Worm (Caenorhabditis elegans) whole organism, late embryonic: ENCODE data around the gene mbl-1.

ENCODE experiments used
- C08G9.2 ChIP-seq: sonication (generic microtip); optimal IDR thresholded peaks from 2 replicates; lab custom pipeline; 2016; ENCODE audit warnings: mild to moderate bottlenecking, missing genetic modification characterization, moderate library complexity, missing compliant biosample characterization
- F13H6.1 ChIP-seq: sonication (generic microtip); optimal IDR thresholded peaks from 2 replicates; lab custom pipeline; 2016; ENCODE audit warnings: missing genetic modification characterization, missing compliant biosample characterization
- K09A11.1 ChIP-seq: sonication (generic microtip); optimal IDR thresholded peaks from 2 replicates; lab custom pipeline; 2017; ENCODE audit warnings: antibody characterized with exemption, mild to moderate bottlenecking, missing genetic modification characterization, missing compliant biosample characterization; ENCODE audit not compliant: insufficient read depth
- Y22D7AL.16 ChIP-seq: sonication (generic microtip); optimal IDR thresholded peaks from 2 replicates; lab custom pipeline; 2016; ENCODE audit warnings: missing genetic modification characterization, missing compliant biosample characterization
- ceh-14 ChIP-seq: sonication (generic microtip); optimal IDR thresholded peaks from 2 replicates; lab custom pipeline; 2016; ENCODE audit warnings: missing genotype, missing genetic modification characterization, missing compliant biosample characterization
- ceh-18 ChIP-seq: sonication (generic microtip); optimal IDR thresholded peaks from 2 replicates; lab custom pipeline; 2016; ENCODE audit warnings: missing genetic modification characterization, missing compliant biosample characterization
- ceh-22 ChIP-seq: sonication (generic microtip); optimal IDR thresholded peaks from 2 replicates; lab custom pipeline; 2017; ENCODE audit warnings: missing biosample characterization, missing genetic modification characterization
- ceh-24 ChIP-seq: sonication (generic microtip); optimal IDR thresholded peaks from 2 replicates; lab custom pipeline; 2016; ENCODE audit warnings: mild to moderate bottlenecking, missing genetic modification characterization, missing compliant biosample characterization
- ceh-31 ChIP-seq: sonication (generic microtip); optimal IDR thresholded peaks from 2 replicates; lab custom pipeline; 2016; ENCODE audit warnings: missing genetic modification characterization, missing compliant biosample characterization
- ceh-34 ChIP-seq: sonication (generic microtip); optimal IDR thresholded peaks from 2 replicates; lab custom pipeline; 2016; ENCODE audit warnings: mild to moderate bottlenecking, missing genetic modification characterization, missing compliant biosample characterization
- ceh-45 ChIP-seq: fragments of 200-800 bp; sonication (Bioruptor generic); IDR thresholded peaks from 2 replicates; pipeline ENCODE4 v1.3.6; 2022; ENCODE audit warnings: missing genetic modification reagents, missing genetic modification characterization, missing compliant biosample characterization
- ceh-48 ChIP-seq: sonication (generic microtip); optimal IDR thresholded peaks from 2 replicates; lab custom pipeline; 2016; ENCODE audit warnings: missing genetic modification characterization, inconsistent platforms, missing compliant biosample characterization
- ceh-6 ChIP-seq: fragments of 200-800 bp; sonication (Bioruptor generic); optimal IDR thresholded peaks from 2 replicates; lab custom pipeline; 2018; ENCODE audit warnings: mild to moderate bottlenecking, missing genetic modification characterization, missing compliant biosample characterization
- ceh-9 ChIP-seq: sonication (generic microtip); optimal IDR thresholded peaks from 2 replicates; lab custom pipeline; 2016; ENCODE audit warnings: mild to moderate bottlenecking, missing genetic modification characterization, inconsistent platforms, missing compliant biosample characterization
- che-1 ChIP-seq: sonication (generic microtip); optimal IDR thresholded peaks from 2 replicates; lab custom pipeline; 2016; ENCODE audit warnings: mild to moderate bottlenecking, missing genetic modification characterization, missing compliant biosample characterization
- dve-1 ChIP-seq: sonication (generic microtip); optimal IDR thresholded peaks from 2 replicates; lab custom pipeline; 2017; ENCODE audit warnings: antibody characterized with exemption, mild to moderate bottlenecking, missing genetic modification characterization, missing compliant biosample characterization
- elt-2 ChIP-seq: sonication (generic microtip); optimal IDR thresholded peaks from 2 replicates; lab custom pipeline; 2016; ENCODE audit warnings: missing genetic modification reagents, missing genetic modification characterization, missing compliant biosample characterization
- ets-4 ChIP-seq: sonication (generic microtip); optimal IDR thresholded peaks from 2 replicates; lab custom pipeline; 2016; ENCODE audit warnings: missing genetic modification characterization, missing compliant biosample characterization
- eyg-1 ChIP-seq: sonication (generic microtip); optimal IDR thresholded peaks from 2 replicates; lab custom pipeline; 2016; ENCODE audit warnings: missing genotype, missing genetic modification characterization, missing compliant biosample characterization
- fax-1 ChIP-seq: sonication (generic microtip); optimal IDR thresholded peaks from 2 replicates; lab custom pipeline; 2016; ENCODE audit warnings: missing genotype, missing genetic modification characterization, missing compliant biosample characterization
- fkh-6 ChIP-seq: sonication (generic microtip); optimal IDR thresholded peaks from 2 replicates; lab custom pipeline; 2016; ENCODE audit warnings: missing genetic modification characterization, missing compliant biosample characterization
- gmeb-2 ChIP-seq: sonication (generic microtip); optimal IDR thresholded peaks from 2 replicates; lab custom pipeline; 2016; ENCODE audit warnings: missing genetic modification characterization, inconsistent platforms, missing compliant biosample characterization
- hlh-15 ChIP-seq: sonication (generic microtip); optimal IDR thresholded peaks from 2 replicates; lab custom pipeline; 2016; ENCODE audit warnings: missing genetic modification characterization, missing compliant biosample characterization
- hlh-30 ChIP-seq: sonication (generic microtip); optimal IDR thresholded peaks from 2 replicates; lab custom pipeline; 2017; ENCODE audit warnings: antibody characterized with exemption, missing genetic modification characterization, missing compliant biosample characterization; ENCODE audit not compliant: insufficient read depth
- hlh-6 ChIP-seq: sonication (generic microtip); optimal IDR thresholded peaks from 2 replicates; lab custom pipeline; 2016; ENCODE audit warnings: missing genotype, missing genetic modification characterization, missing compliant biosample characterization
- lim-6 ChIP-seq: sonication (generic microtip); optimal IDR thresholded peaks from 2 replicates; lab custom pipeline; 2016; ENCODE audit warnings: missing genetic modification characterization, missing compliant biosample characterization
- lin-11 ChIP-seq: fragments of 200-800 bp; sonication (Bioruptor generic); optimal IDR thresholded peaks from 2 replicates; lab custom pipeline; 2018; ENCODE audit warnings: mild to moderate bottlenecking, missing genetic modification characterization, missing compliant biosample characterization
- madf-2 ChIP-seq: sonication (generic microtip); optimal IDR thresholded peaks from 2 replicates; lab custom pipeline; 2017; ENCODE audit warnings: missing genetic modification characterization, missing compliant biosample characterization
- nfya-1 ChIP-seq: sonication (generic microtip); optimal IDR thresholded peaks from 2 replicates; lab custom pipeline; 2017; ENCODE audit warnings: missing genetic modification characterization, mild to moderate bottlenecking, missing compliant biosample characterization, antibody characterized with exemption, moderate library complexity
- npax-4 ChIP-seq: sonication (generic microtip); optimal IDR thresholded peaks from 2 replicates; lab custom pipeline; 2016; ENCODE audit warnings: missing genetic modification characterization, missing compliant biosample characterization
- pag-3 ChIP-seq: sonication (generic microtip); optimal IDR thresholded peaks from 2 replicates; lab custom pipeline; 2016; ENCODE audit warnings: missing compliant biosample characterization, missing genetic modification characterization, borderline replicate concordance
- pat-9 ChIP-seq: fragments of 200-800 bp; sonication (Bioruptor generic); optimal IDR thresholded peaks from 2 replicates; lab custom pipeline; 2018; ENCODE audit warnings: mild to moderate bottlenecking, missing genetic modification characterization, moderate library complexity, missing compliant biosample characterization
- pax-1 ChIP-seq: fragments of 150-350 bp; optimal IDR thresholded peaks from 2 replicates; lab custom pipeline; 2014; ENCODE audit warnings: missing biosample characterization, missing genetic modification characterization
- pha-2 ChIP-seq: sonication (generic microtip); optimal IDR thresholded peaks from 2 replicates; lab custom pipeline; 2017; ENCODE audit warnings: mild to moderate bottlenecking, missing genetic modification characterization, missing compliant biosample characterization
- pha-4 ChIP-seq: fragments of 150-350 bp; optimal IDR thresholded peaks from 2 replicates; lab custom pipeline; 2018; ENCODE audit warnings: missing biosample characterization, missing genetic modification reagents, missing genetic modification characterization
- pros-1 ChIP-seq: fragments of 150-350 bp; optimal IDR thresholded peaks from 2 replicates; lab custom pipeline; 2014; ENCODE audit warnings: missing biosample characterization, missing genetic modification reagents, missing genetic modification characterization
- rnt-1 ChIP-seq: sonication (generic microtip); optimal IDR thresholded peaks from 2 replicates; lab custom pipeline; 2016; ENCODE audit warnings: missing genetic modification characterization, missing compliant biosample characterization
- sdc-2 ChIP-seq: sonication (generic microtip); optimal IDR thresholded peaks from 2 replicates; lab custom pipeline; 2016; ENCODE audit warnings: missing genotype, missing genetic modification characterization, missing compliant biosample characterization
- sox-4 ChIP-seq: sonication (generic microtip); optimal IDR thresholded peaks from 2 replicates; lab custom pipeline; 2017; ENCODE audit warnings: mild to moderate bottlenecking, missing genetic modification characterization, inconsistent platforms, missing compliant biosample characterization
- syd-9 ChIP-seq: sonication (generic microtip); optimal IDR thresholded peaks from 2 replicates; lab custom pipeline; 2016; ENCODE audit warnings: mild to moderate bottlenecking, missing genetic modification characterization, moderate library complexity, missing compliant biosample characterization
- ttx-3 ChIP-seq: sonication (generic microtip); optimal IDR thresholded peaks from 2 replicates; lab custom pipeline; 2016; ENCODE audit warnings: missing genetic modification reagents, missing genetic modification characterization, missing compliant biosample characterization
- unc-3 ChIP-seq, 2 experiments: fragments of 200-800 bp in 1 of 2; sonication (Bioruptor generic) in 1 of 2; sonication (generic microtip) in 1 of 2; conservative IDR thresholded peaks in 1 of 2; optimal IDR thresholded peaks in 1 of 2; 2 replicates each; pipeline versions ENCODE4 v1.3.6 to Lab custom; 2016 to 2022; ENCODE audit warnings: missing compliant biosample characterization in 2 of 2, missing genetic modification characterization in 2 of 2, missing genetic modification reagents in 1 of 2
- unc-42 ChIP-seq: sonication (generic microtip); optimal IDR thresholded peaks from 2 replicates; lab custom pipeline; 2016; ENCODE audit warnings: missing genotype, missing genetic modification characterization, missing compliant biosample characterization
- unc-55 ChIP-seq: sonication (generic microtip); optimal IDR thresholded peaks from 2 replicates; lab custom pipeline; 2017; ENCODE audit warnings: missing biosample characterization, missing genetic modification reagents, missing genetic modification characterization
- unc-86 ChIP-seq: sonication (generic microtip); optimal IDR thresholded peaks from 2 replicates; lab custom pipeline; 2016; ENCODE audit warnings: missing genetic modification characterization, missing compliant biosample characterization
- zip-5 ChIP-seq: sonication (generic microtip); optimal IDR thresholded peaks from 2 replicates; lab custom pipeline; 2016; ENCODE audit warnings: missing genetic modification characterization, missing compliant biosample characterization

Gene mbl-1

DNA sequence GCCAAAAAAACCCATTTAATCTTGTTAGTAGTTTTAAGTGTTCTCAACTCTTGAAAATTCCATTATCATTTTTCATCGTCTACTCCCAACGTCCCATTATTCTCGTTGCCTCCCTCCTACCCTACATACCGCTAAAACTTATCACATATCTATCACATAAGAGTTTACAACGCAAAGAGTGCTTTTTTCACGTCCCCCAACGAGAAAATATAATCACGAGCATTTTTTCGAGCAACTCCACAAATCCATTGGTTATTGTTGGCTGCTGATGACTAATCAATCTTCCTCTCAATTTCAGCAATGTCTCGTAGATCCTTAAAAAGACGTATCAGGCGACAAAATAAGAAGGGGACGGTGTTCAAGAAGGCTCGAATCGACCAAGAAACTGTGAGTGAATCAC, at the start of gene mbl-1:
Gene mbl-1, plus strand, starts transcription at position 301 of the 400 bp plus-strand sequence.
- no peak for TF ChIP-seq ceh-24 (tag; lab: Kevin White, UChicago)
- no peak for TF ChIP-seq unc-3 (GFP tag; conservative IDR thresholded peaks at IDR 0.05; lab: Robert Waterston, UW)
- no peak for TF ChIP-seq unc-3 (tag; optimal IDR thresholded peaks at IDR 0.05; lab: Kevin White, UChicago)
- no peak for TF ChIP-seq fax-1
- TF ChIP-seq gmeb-2 (tag; lab: Kevin White, UChicago) = no peak
- no peak for TF ChIP-seq hlh-6 (tag; lab: Kevin White, UChicago)
- no peak for TF ChIP-seq ceh-9 (tag; lab: Kevin White, UChicago)
- no peak for TF ChIP-seq ceh-34 (tag; lab: Kevin White, UChicago)
- TF ChIP-seq pax-1 (tag; lab: Kevin White, UChicago) = no peak
- no peak for TF ChIP-seq Y22D7AL.16 (tag; lab: Kevin White, UChicago)
- no peak for TF ChIP-seq zip-5 (tag; lab: Kevin White, UChicago)
- no peak for TF ChIP-seq pat-9
- TF ChIP-seq pag-3 (tag; lab: Kevin White, UChicago) = no peak
- TF ChIP-seq ceh-22 (tag; lab: Kevin White, UChicago) = no peak
- TF ChIP-seq K09A11.1 (tag; lab: Kevin White, UChicago) = no peak
- no peak for TF ChIP-seq pha-4 (tag; lab: Kevin White, UChicago)
- TF ChIP-seq nfya-1 (tag; lab: Kevin White, UChicago) = no peak
- TF ChIP-seq hlh-15 (tag; lab: Kevin White, UChicago) = no peak
- no peak for TF ChIP-seq rnt-1 (tag; lab: Kevin White, UChicago)
- no peak for TF ChIP-seq elt-2
- TF ChIP-seq unc-86 (tag; lab: Kevin White, UChicago) = no peak

DNA sequence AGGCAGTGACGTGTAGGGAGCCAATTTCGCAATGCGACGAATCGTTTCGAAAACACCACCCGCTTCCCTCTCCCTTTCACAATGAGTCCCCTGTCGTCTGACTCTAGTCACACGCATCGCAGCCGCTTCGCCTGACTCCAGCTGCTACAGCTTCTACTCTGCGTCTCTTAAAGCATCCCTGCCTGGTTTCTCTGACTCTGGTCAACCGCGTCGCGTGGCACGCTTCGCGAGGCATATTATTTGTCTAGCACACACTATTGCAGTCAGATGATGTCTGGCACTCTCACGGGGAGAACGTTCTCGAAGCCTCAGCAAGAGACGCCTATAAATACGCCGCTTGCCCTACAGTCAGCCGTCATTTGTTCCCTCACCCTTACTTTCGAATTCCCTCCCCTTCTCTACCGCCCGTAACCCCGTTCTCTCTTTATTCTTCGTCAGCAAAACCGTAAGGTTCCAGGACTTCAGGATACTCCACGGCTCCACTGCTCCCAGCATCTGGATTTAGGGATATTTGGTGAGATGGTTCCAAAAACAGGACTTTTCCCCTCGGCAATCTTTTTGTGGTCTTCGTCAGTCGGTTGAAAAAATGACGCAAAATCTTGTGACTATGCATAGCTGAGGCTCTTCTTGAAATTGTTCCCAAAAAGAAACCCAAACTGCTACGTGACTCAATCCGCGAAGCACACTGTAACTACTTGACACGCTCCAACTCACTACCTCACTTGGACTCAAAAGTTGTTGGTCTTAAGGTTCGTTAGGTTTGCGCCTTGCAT, 48.7 kb upstream of the mbl-1 start:
- peak; percentile 53 for TF ChIP-seq sox-4 (tag; lab: Kevin White, UChicago)
- TF ChIP-seq unc-86 (tag; lab: Kevin White, UChicago) = peak; percentile 58
- TF ChIP-seq eyg-1 = peak; percentile 73
- TF ChIP-seq pros-1 = peak; percentile 93
- TF ChIP-seq nfya-1 (tag; lab: Kevin White, UChicago) = peak; percentile 98
- TF ChIP-seq unc-3 (GFP tag; conservative IDR thresholded peaks at IDR 0.05; lab: Robert Waterston, UW) = no peak; the same call in 1 of the 2 replicates
- TF ChIP-seq unc-3 (tag; optimal IDR thresholded peaks at IDR 0.05; lab: Kevin White, UChicago) = peak; percentile 75
- TF ChIP-seq lin-11 = peak; percentile 28
- TF ChIP-seq lim-6 (tag; lab: Kevin White, UChicago) = peak; percentile 35
- peak; percentile 56 for TF ChIP-seq pha-2 (tag; lab: Kevin White, UChicago)
- TF ChIP-seq ceh-6 (GFP tag; lab: Kevin White, UChicago) = no peak
- TF ChIP-seq ceh-34 (tag; lab: Kevin White, UChicago) = peak; percentile 97
- TF ChIP-seq madf-2 = peak; percentile 33
- peak; percentile 100 for TF ChIP-seq pax-1 (tag; lab: Kevin White, UChicago)
- TF ChIP-seq zip-5 (tag; lab: Kevin White, UChicago) = peak; percentile 12
- TF ChIP-seq ttx-3 (tag; lab: Kevin White, UChicago) = peak; percentile 44
- TF ChIP-seq ceh-31 (tag; lab: Kevin White, UChicago) = peak; percentile 99
- no peak for TF ChIP-seq npax-4 (tag; lab: Kevin White, UChicago)
- peak; percentile 71 for TF ChIP-seq elt-2
- TF ChIP-seq fkh-6 (tag; lab: Kevin White, UChicago) = peak; percentile 74
- TF ChIP-seq ceh-22 (tag; lab: Kevin White, UChicago) = peak; percentile 75
- TF ChIP-seq ceh-48 = peak; percentile 6
- peak; percentile 98 for TF ChIP-seq unc-55 (GFP tag; lab: Kevin White, UChicago)
- TF ChIP-seq ceh-18 (tag; lab: Kevin White, UChicago) = peak; percentile 100
- TF ChIP-seq C08G9.2 (tag; lab: Kevin White, UChicago) = peak; percentile 74
- TF ChIP-seq che-1 = peak; percentile 56
- TF ChIP-seq hlh-15 (tag; lab: Kevin White, UChicago) = no peak
- TF ChIP-seq syd-9 (tag; lab: Kevin White, UChicago) = peak; percentile 90
- TF ChIP-seq ceh-24 (tag; lab: Kevin White, UChicago) = peak; percentile 48
- peak; percentile 86 for TF ChIP-seq ceh-14 (tag; lab: Kevin White, UChicago)
- TF ChIP-seq ceh-45 (GFP tag; lab: Robert Waterston, UW) = no peak
- TF ChIP-seq F13H6.1 = peak; percentile 93
- peak; percentile 95 for TF ChIP-seq unc-42 (tag; lab: Kevin White, UChicago)
- peak; percentile 93 for TF ChIP-seq sdc-2 (tag; lab: Kevin White, UChicago)
- peak; percentile 86 for TF ChIP-seq dve-1 (tag; lab: Kevin White, UChicago)
- peak; percentile 47 for TF ChIP-seq Y22D7AL.16 (tag; lab: Kevin White, UChicago)
- TF ChIP-seq ets-4 (tag; lab: Kevin White, UChicago) = peak; percentile 83
- TF ChIP-seq hlh-30 (tag; lab: Kevin White, UChicago) = peak; percentile 99
